Worm (Caenorhabditis elegans): ENCODE results near the gene fbxa-104.

DNA sequence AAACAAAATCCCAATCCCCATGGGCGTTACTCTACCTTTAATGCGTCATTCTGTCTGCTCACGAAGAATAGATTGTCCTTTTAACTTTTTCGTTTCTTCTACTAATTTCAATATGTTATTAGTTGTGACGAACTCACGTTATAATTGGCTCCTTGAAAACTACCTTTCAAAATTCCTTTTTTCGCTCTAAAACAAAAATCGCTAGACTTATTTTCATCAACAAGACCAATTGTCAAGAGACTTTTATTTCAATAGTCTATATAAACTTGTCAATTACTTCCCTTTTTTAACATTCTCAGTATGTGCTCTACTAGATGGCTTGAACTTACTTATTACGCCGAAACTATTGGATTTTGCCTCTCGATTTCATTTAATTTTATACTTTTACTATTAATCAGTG is 38.8 kb downstream of the fbxa-104 start, which contains the start of gene str-102:
- TF ChIP-seq W03F9.2 (tag; optimal IDR thresholded peaks at IDR 0.05), result no peak
- no peak for TF ChIP-seq dao-5 (tag; optimal IDR thresholded peaks at IDR 0.05)
- TF ChIP-seq him-1 (tag; optimal IDR thresholded peaks at IDR 0.05), result no peak
